Worm (Caenorhabditis elegans) whole organism, young adult: Measurements from ENCODE around the gene K08D9.4.

Experiments
- C06A6.2 ChIP-seq: fragments of 200-800 bp; sonication (Bioruptor generic); conservative IDR thresholded peaks from 2 replicates; pipeline ENCODE4 v1.3.6; 2022; ENCODE audit warnings: missing genetic modification characterization, missing compliant biosample characterization
- F49E8.2 ChIP-seq: sonication (generic microtip); optimal IDR thresholded peaks from 3 replicates; lab custom pipeline; 2017; ENCODE audit warnings: missing genetic modification characterization, mild to moderate bottlenecking, missing compliant biosample characterization, antibody characterized with exemption, moderate library complexity; ENCODE audit not compliant: insufficient read depth
- Y56A3A.18 ChIP-seq: fragments of 200-800 bp; sonication (Bioruptor generic); IDR thresholded peaks from 2 replicates; pipeline ENCODE4 v1.3.6; 2022; ENCODE audit warnings: missing genetic modification reagents, missing genetic modification characterization, missing compliant biosample characterization
- Y79H2A.3 ChIP-seq: fragments of 200-800 bp; sonication (Bioruptor generic); conservative IDR thresholded peaks from 2 replicates; pipeline ENCODE4 v1.3.6; 2022; ENCODE audit warnings: missing genetic modification reagents, missing genetic modification characterization, missing compliant biosample characterization
- die-1 ChIP-seq: sonication (generic microtip); optimal IDR thresholded peaks from 2 replicates; lab custom pipeline; 2016; ENCODE audit warnings: missing genotype, mild to moderate bottlenecking, missing genetic modification characterization, missing compliant biosample characterization
- dpl-1 ChIP-seq: fragments of 150-350 bp; optimal IDR thresholded peaks from 2 replicates; lab custom pipeline; 2014; ENCODE audit warnings: missing biosample characterization, missing genetic modification reagents, missing genetic modification characterization
- efl-1 ChIP-seq: fragments of 150-350 bp; optimal IDR thresholded peaks from 2 replicates; lab custom pipeline; 2014; ENCODE audit warnings: missing biosample characterization, missing genetic modification reagents, missing genetic modification characterization
- egl-18 ChIP-seq: fragments of 200-800 bp; sonication (Bioruptor generic); IDR thresholded peaks from 2 replicates; pipeline ENCODE4 v1.3.6; 2022; ENCODE audit warnings: missing genetic modification reagents, missing genetic modification characterization, missing compliant biosample characterization
- egrh-3 ChIP-seq: fragments of 200-800 bp; sonication (Bioruptor generic); IDR thresholded peaks from 2 replicates; pipeline ENCODE4 v1.3.6; 2022; ENCODE audit warnings: missing genetic modification reagents, missing genetic modification characterization, missing compliant biosample characterization
- hlh-12 ChIP-seq: sonication (generic microtip); optimal IDR thresholded peaks from 2 replicates; lab custom pipeline; 2016; ENCODE audit warnings: missing genetic modification characterization, missing compliant biosample characterization
- hmg-1.2 ChIP-seq: fragments of 200-800 bp; sonication (Bioruptor generic); IDR thresholded peaks from 2 replicates; pipeline ENCODE4 v1.3.6; 2022; ENCODE audit warnings: missing genetic modification reagents, missing genetic modification characterization, missing compliant biosample characterization
- hrde-1 ChIP-seq: sonication (generic microtip); optimal IDR thresholded peaks from 2 replicates; lab custom pipeline; 2016; ENCODE audit warnings: missing genetic modification characterization, mild to moderate bottlenecking, missing compliant biosample characterization, moderate library complexity, missing genotype, missing genetic modification reagents, borderline replicate concordance
- lir-1 ChIP-seq: fragments of 200-800 bp; sonication (Bioruptor generic); conservative IDR thresholded peaks from 2 replicates; pipeline ENCODE4 v1.3.6; 2022; ENCODE audit warnings: missing genetic modification reagents, missing genetic modification characterization, missing compliant biosample characterization
- madf-8 ChIP-seq: fragments of 200-800 bp; sonication (Bioruptor generic); conservative IDR thresholded peaks from 2 replicates; pipeline ENCODE4 v1.3.6; 2022; ENCODE audit warnings: missing genetic modification reagents, missing genetic modification characterization, missing compliant biosample characterization
- mes-4 ChIP-seq: sonication (generic microtip); optimal IDR thresholded peaks from 2 replicates; lab custom pipeline; 2016; ENCODE audit warnings: missing genotype, missing genetic modification characterization, missing compliant biosample characterization
- nhr-80 ChIP-seq: sonication (generic microtip); optimal IDR thresholded peaks from 2 replicates; lab custom pipeline; 2016; ENCODE audit warnings: missing genetic modification characterization, missing compliant biosample characterization
- pha-4 ChIP-seq: fragments of 150-350 bp; sonication (generic microtip); optimal IDR thresholded peaks from 2 replicates; lab custom pipeline; 2014; ENCODE audit warnings: missing biosample characterization, missing genetic modification reagents, missing genetic modification characterization
- rpc-1 ChIP-seq, 2 experiments: fragments of 150-350 bp in 1 of 2; sonication (generic microtip) in 1 of 2; optimal IDR thresholded peaks; 2 replicates each; lab custom pipeline; 2014 to 2018; ENCODE audit warnings: missing biosample characterization in 1 of 2, missing genetic modification characterization in 1 of 2, missing genetic modification reagents in 1 of 2, missing genotype in 1 of 2
- sdz-38 ChIP-seq: sonication (generic microtip); optimal IDR thresholded peaks from 2 replicates; lab custom pipeline; 2016; ENCODE audit warnings: missing genotype, missing genetic modification characterization, missing compliant biosample characterization
- sea-2 ChIP-seq: fragments of 200-800 bp; sonication (Bioruptor generic); IDR thresholded peaks from 2 replicates; pipeline ENCODE4 v1.3.6; 2022; ENCODE audit warnings: missing genetic modification characterization, missing compliant biosample characterization
- snpc-3.4 ChIP-seq: sonication (generic microtip); optimal IDR thresholded peaks from 2 replicates; lab custom pipeline; 2017; ENCODE audit warnings: missing genetic modification characterization, mild to moderate bottlenecking, missing compliant biosample characterization, antibody characterized with exemption, moderate library complexity, missing genotype, missing genetic modification reagents
- snpc-4 ChIP-seq, 5 experiments: fragments of 150-350 bp in 1 of 5; sonication (generic microtip) in 4 of 5; optimal IDR thresholded peaks; 2 replicates each; lab custom pipeline; 2014 to 2018; ENCODE audit warnings: missing genetic modification characterization in 5 of 5, missing biosample characterization in 3 of 5, antibody characterized with exemption in 2 of 5, mild to moderate bottlenecking in 2 of 5, missing compliant biosample characterization in 2 of 5, missing genotype in 2 of 5, moderate library complexity in 2 of 5, missing genetic modification reagents in 1 of 5
- tbx-9 ChIP-seq: sonication (generic microtip); optimal IDR thresholded peaks from 2 replicates; lab custom pipeline; 2016; ENCODE audit warnings: borderline replicate concordance, missing genetic modification characterization, inconsistent platforms, missing compliant biosample characterization
- unc-130 ChIP-seq: sonication (generic microtip); optimal IDR thresholded peaks from 2 replicates; lab custom pipeline; 2016; ENCODE audit warnings: missing genetic modification reagents, missing genetic modification characterization, missing compliant biosample characterization
- unc-62 ChIP-seq: fragments of 150-350 bp; optimal IDR thresholded peaks from 2 replicates; lab custom pipeline; 2014; ENCODE audit warnings: missing biosample characterization, missing genetic modification reagents, missing genetic modification characterization
- zfh-2 ChIP-seq: fragments of 200-800 bp; sonication (Bioruptor generic); conservative IDR thresholded peaks from 2 replicates; pipeline ENCODE4 v1.3.6; 2022; ENCODE audit warnings: missing genetic modification reagents, missing genetic modification characterization, missing compliant biosample characterization
- ztf-18 ChIP-seq: sonication (generic microtip); optimal IDR thresholded peaks from 2 replicates; lab custom pipeline; 2016; ENCODE audit warnings: missing genotype, mild to moderate bottlenecking, missing genetic modification characterization, missing compliant biosample characterization
- ztf-28 ChIP-seq: fragments of 200-800 bp; sonication (Bioruptor generic); IDR thresholded peaks from 2 replicates; pipeline ENCODE4 v1.3.6; 2022; ENCODE audit warnings: missing genetic modification reagents, missing genetic modification characterization, missing compliant biosample characterization
- ztf-3 ChIP-seq: fragments of 200-800 bp; sonication (Bioruptor generic); optimal IDR thresholded peaks from 2 replicates; lab custom pipeline; 2018; ENCODE audit warnings: mild to moderate bottlenecking, missing genetic modification characterization, missing compliant biosample characterization

K08D9.4 gene

DNA sequence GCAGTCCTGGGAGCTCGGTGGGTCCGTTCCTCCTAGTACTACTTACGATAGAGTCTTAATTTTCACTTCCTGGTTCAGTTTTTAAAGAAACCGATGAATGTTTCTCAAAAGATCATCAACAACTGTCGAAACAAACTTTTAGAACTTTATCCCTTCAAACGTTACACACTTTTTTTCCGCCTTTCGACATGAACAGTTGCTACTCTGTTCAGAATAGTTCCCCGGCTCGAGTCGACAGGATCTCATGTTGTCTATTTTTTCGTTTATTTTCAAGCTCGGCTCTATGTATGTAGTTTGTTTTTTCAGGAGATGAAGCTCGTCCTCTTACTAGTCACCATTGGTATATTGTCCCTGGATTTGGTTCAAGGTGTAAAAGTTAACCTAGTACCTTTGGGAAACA lies 43.4 kb downstream of the K08D9.4 start, which contains the start of gene exh-1:
TSS of gene exh-1 (plus strand) at position 301 of the 400 bp plus-strand sequence.
- no peak for TF ChIP-seq efl-1

DNA sequence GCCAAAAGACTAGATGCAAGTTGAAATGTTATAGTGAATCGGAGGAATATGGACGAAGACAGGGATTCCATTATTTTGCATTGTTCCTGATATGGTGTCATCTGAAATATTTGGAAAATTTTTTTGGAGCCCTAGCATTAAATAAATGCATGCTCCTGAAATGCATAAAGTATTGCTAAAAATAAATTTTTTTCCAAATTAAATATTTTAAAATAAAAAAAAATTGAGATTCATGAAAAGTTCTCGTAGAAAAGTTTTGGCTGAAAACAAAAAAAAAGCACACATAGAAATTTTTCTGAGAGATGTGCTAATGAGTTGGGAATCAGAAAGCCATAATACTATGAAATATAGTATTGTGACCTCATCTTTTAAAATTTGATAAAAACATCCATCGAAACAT lies 45.2 kb downstream of the K08D9.4 start, which contains the start of gene srab-7:
TSS of gene srab-7 (minus strand) at position 101 of the 400 bp plus-strand sequence.
- no peak for TF ChIP-seq unc-62 (GFP tag; lab: Kevin White, UChicago)
- TF ChIP-seq dpl-1 = no peak
- no peak for TF ChIP-seq sea-2 (GFP tag; lab: Robert Waterston, UW)
- no peak for TF ChIP-seq hmg-1.2 (GFP tag; lab: Robert Waterston, UW)

DNA sequence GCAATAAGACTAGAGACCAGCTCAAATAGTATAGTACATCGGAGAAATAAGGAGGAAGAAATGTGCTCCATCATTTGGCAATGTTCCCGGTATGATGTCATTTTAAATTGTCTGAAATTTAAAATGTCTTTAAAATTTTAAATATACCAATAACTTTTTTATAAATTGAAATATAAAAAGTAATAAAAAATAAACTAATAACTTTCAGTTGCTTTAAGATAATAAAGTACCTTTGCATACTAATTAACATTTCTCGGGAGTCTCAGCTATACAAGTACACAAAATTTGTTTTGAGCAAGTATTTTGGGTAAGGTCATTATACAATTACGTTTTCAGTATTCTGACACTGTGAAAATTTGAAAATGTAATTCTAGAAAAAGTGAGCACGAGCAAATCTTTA lies 48.4 kb downstream of the K08D9.4 start, which contains the start of gene srab-6:
TSS of gene srab-6 (minus strand) at position 101 of the 400 bp plus-strand sequence.
- TF ChIP-seq egl-18 (GFP tag; lab: Robert Waterston, UW) = no peak
- no peak for TF ChIP-seq lir-1 (GFP tag; lab: Robert Waterston, UW)
- no peak for TF ChIP-seq hlh-12
- TF ChIP-seq mes-4 (tag; lab: Kevin White, UChicago) = no peak
- no peak for TF ChIP-seq C06A6.2 (GFP tag; lab: Robert Waterston, UW)
- no peak for TF ChIP-seq pha-4 (tag; lab: Kevin White, UChicago)
- TF ChIP-seq die-1 (tag; lab: Kevin White, UChicago) = no peak
- no peak for TF ChIP-seq ztf-18 (tag; lab: Kevin White, UChicago)
- no peak for TF ChIP-seq Y79H2A.3 (GFP tag; lab: Robert Waterston, UW)
- TF ChIP-seq hrde-1 (tag; lab: Kevin White, UChicago) = no peak
- no peak for TF ChIP-seq F49E8.2
- no peak for TF ChIP-seq sdz-38 (tag; lab: Kevin White, UChicago)
- no peak for TF ChIP-seq tbx-9
- TF ChIP-seq madf-8 (GFP tag; lab: Robert Waterston, UW) = no peak
- TF ChIP-seq unc-130 (GFP tag; lab: Kevin White, UChicago) = no peak
- no peak for TF ChIP-seq nhr-80 (tag; lab: Kevin White, UChicago)
- TF ChIP-seq Y56A3A.18 (GFP tag; lab: Robert Waterston, UW) = no peak

DNA sequence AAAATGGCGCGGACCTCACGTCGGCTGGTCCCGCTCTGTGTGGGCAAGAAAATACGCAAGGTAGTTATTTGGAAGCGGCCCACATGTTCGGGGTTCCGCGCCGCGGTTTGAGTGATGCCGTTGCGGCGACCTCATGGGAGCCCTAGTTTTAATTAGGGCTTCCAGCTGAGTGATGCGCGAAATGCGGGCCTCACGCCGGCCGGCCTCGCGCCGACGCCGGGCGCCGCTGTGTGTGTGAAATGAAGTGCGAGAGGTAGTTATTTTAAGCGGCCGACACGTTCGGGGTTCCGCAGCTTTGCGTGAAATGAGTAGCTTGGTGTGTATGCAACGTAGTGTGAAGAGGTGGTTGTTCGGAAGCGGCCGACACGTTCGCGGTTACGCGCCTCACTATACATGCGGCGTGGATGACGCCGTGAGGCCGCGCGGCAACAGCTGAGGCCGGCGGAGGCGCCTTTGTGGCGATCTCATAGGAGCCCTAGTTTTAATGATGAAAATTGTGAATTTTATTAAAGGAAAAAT lies 50.3 kb downstream of the K08D9.4 start:
- no peak for TF ChIP-seq snpc-3.4 (tag; lab: Kevin White, UChicago)
- no peak for TF ChIP-seq hrde-1 (tag; lab: Kevin White, UChicago)
- TF ChIP-seq ztf-28 (GFP tag; lab: Robert Waterston, UW) = peak; percentile 40; the same call in 1 of the 2 replicates
- TF ChIP-seq zfh-2 (GFP tag; lab: Robert Waterston, UW) = peak; percentile 89
- peak; percentile 39; the same call in 1 of the 2 replicates for TF ChIP-seq egrh-3
- no peak for TF ChIP-seq snpc-4 (GFP tag; optimal IDR thresholded peaks at IDR 0.05; lab: Kevin White, UChicago)
- peak in 2 of 4 experiments; percentile 58 to 86 for TF ChIP-seq snpc-4 (tag; optimal IDR thresholded peaks at IDR 0.05; lab: Kevin White, UChicago)
- no peak for TF ChIP-seq rpc-1 (optimal IDR thresholded peaks at IDR 0.05; lab: Kevin White, UChicago)
- TF ChIP-seq rpc-1 (tag; optimal IDR thresholded peaks at IDR 0.05; lab: Kevin White, UChicago) = no peak
- TF ChIP-seq ztf-3 (GFP tag; lab: Kevin White, UChicago) = no peak
- TF ChIP-seq, all 124 proteins: peak for 4
